Fruit fly (Drosophila melanogaster) whole organism, embryonic: ENCODE measurements around the gene Unc50.
A peak's percentile ranks its signal among the peaks of the same experiment; 100 is the strongest.

ENCODE experiments used
- Abd-B ChIP-seq: fragments of 200-800 bp; sonication (Bioruptor generic); optimal IDR thresholded peaks from 2 replicates; lab custom pipeline; 2018; ENCODE audit warnings: missing biosample characterization, mild to moderate bottlenecking, missing genetic modification characterization, moderate library complexity
- CG11247 ChIP-seq: fragments of 200-800 bp; sonication (Bioruptor generic); IDR thresholded peaks from 2 replicates; pipeline ENCODE4 v1.3.6; 2022; ENCODE audit warnings: missing biosample characterization, missing genetic modification characterization
- CG11723 ChIP-seq: fragments of 200-800 bp; sonication (Bioruptor generic); optimal IDR thresholded peaks from 2 replicates; lab custom pipeline; 2017; ENCODE audit warnings: missing biosample characterization, mild to moderate bottlenecking, missing genetic modification characterization
- CG12219 ChIP-seq: fragments of 200-800 bp; sonication (Bioruptor generic); optimal IDR thresholded peaks from 3 replicates; lab custom pipeline; 2018; ENCODE audit warnings: missing biosample characterization, mild to moderate bottlenecking, missing genetic modification characterization
- CG12391 ChIP-seq: fragments of 200-800 bp; sonication (Bioruptor generic); optimal IDR thresholded peaks from 3 replicates; lab custom pipeline; 2018; ENCODE audit warnings: missing biosample characterization, mild to moderate bottlenecking, missing genetic modification characterization, moderate library complexity
- CG18599 ChIP-seq: fragments of 200-800 bp; sonication (Bioruptor generic); optimal IDR thresholded peaks from 3 replicates; lab custom pipeline; 2017; ENCODE audit warnings: missing biosample characterization, missing genetic modification characterization, mild to moderate bottlenecking, moderate library complexity, missing genetic modification reagents
- CG18764 ChIP-seq: fragments of 200-800 bp; sonication (Bioruptor generic); optimal IDR thresholded peaks from 3 replicates; lab custom pipeline; 2016; ENCODE audit warnings: missing biosample characterization, missing genetic modification characterization
- CG2199 ChIP-seq: fragments of 200-800 bp; sonication (Bioruptor generic); IDR thresholded peaks from 3 replicates; pipeline ENCODE4 v1.3.6; 2022; ENCODE audit warnings: missing biosample characterization, missing genetic modification characterization
- CG2678 ChIP-seq: fragments of 200-800 bp; sonication (Bioruptor generic); optimal IDR thresholded peaks from 3 replicates; lab custom pipeline; 2019; ENCODE audit warnings: missing biosample characterization, mild to moderate bottlenecking, missing genetic modification characterization, moderate library complexity
- CG3281 ChIP-seq: fragments of 200-800 bp; sonication (Bioruptor generic); optimal IDR thresholded peaks from 3 replicates; lab custom pipeline; 2017; ENCODE audit warnings: missing biosample characterization, mild to moderate bottlenecking, missing genetic modification characterization
- CG3726 ChIP-seq: fragments of 200-800 bp; sonication (Bioruptor generic); IDR thresholded peaks from 3 replicates; pipeline ENCODE4, ENCODE4 v1.3.6; 2022; ENCODE audit warnings: missing biosample characterization, missing genetic modification characterization
- CG4820 ChIP-seq: fragments of 200-800 bp; sonication (Bioruptor generic); optimal IDR thresholded peaks from 3 replicates; lab custom pipeline; 2016; ENCODE audit warnings: missing biosample characterization, missing genetic modification characterization
- CG4854 ChIP-seq: fragments of 200-800 bp; sonication (Bioruptor generic); optimal IDR thresholded peaks from 2 replicates; lab custom pipeline; 2016; ENCODE audit warnings: missing biosample characterization, missing genetic modification characterization, inconsistent platforms
- CG5180 ChIP-seq: fragments of 200-800 bp; sonication (Bioruptor generic); optimal IDR thresholded peaks from 3 replicates; lab custom pipeline; 2017; ENCODE audit warnings: missing biosample characterization, missing genetic modification characterization, mild to moderate bottlenecking, moderate library complexity, missing genetic modification reagents
- CG5245 ChIP-seq: fragments of 200-800 bp; sonication (Bioruptor generic); optimal IDR thresholded peaks from 3 replicates; lab custom pipeline; 2016; ENCODE audit warnings: missing biosample characterization, missing genetic modification characterization
- CG5953 ChIP-seq: fragments of 200-800 bp; sonication (Bioruptor generic); IDR thresholded peaks from 2 replicates; pipeline ENCODE4 v1.3.6; 2022; ENCODE audit warnings: missing biosample characterization, missing genetic modification characterization
- CG6254 ChIP-seq: fragments of 200-800 bp; sonication (Bioruptor generic); optimal IDR thresholded peaks from 3 replicates; lab custom pipeline; 2017; ENCODE audit warnings: mild to moderate bottlenecking, missing biosample characterization, missing genetic modification reagents, missing genetic modification characterization
- CG6683 ChIP-seq: fragments of 200-800 bp; sonication (Bioruptor generic); optimal IDR thresholded peaks from 2 replicates; lab custom pipeline; 2017; ENCODE audit warnings: missing biosample characterization, mild to moderate bottlenecking, missing genetic modification characterization, missing genetic modification reagents
- CG8478 ChIP-seq: fragments of >200 bp; optimal IDR thresholded peaks from 2 replicates; lab custom pipeline; 2018
- CG9437 ChIP-seq: fragments of 200-800 bp; sonication (Bioruptor generic); optimal IDR thresholded peaks from 2 replicates; lab custom pipeline; 2018; ENCODE audit warnings: missing biosample characterization, mild to moderate bottlenecking, missing genetic modification characterization
- D19B ChIP-seq: fragments of 200-800 bp; sonication (Bioruptor generic); optimal IDR thresholded peaks from 2 replicates; lab custom pipeline; 2017; ENCODE audit warnings: missing biosample characterization, mild to moderate bottlenecking, missing genetic modification characterization
- Dbx ChIP-seq: fragments of 200-800 bp; sonication (Bioruptor generic); IDR thresholded peaks from 3 replicates; pipeline ENCODE4 v1.3.6; 2022; ENCODE audit warnings: missing biosample characterization, missing genetic modification characterization
- Dref ChIP-seq: fragments of 200-800 bp; sonication (Bioruptor generic); IDR thresholded peaks from 2 replicates; pipeline ENCODE4 v1.3.6; 2022; ENCODE audit warnings: missing biosample characterization, missing genetic modification characterization
- Drgx ChIP-seq: fragments of 200-800 bp; sonication (Bioruptor generic); IDR thresholded peaks from 2 replicates; pipeline ENCODE4 v1.3.6; 2022; ENCODE audit warnings: missing biosample characterization, missing genetic modification characterization
- Ets65A ChIP-seq: fragments of 200-800 bp; sonication (Bioruptor generic); peaks from one replicate; lab custom pipeline; 2016; ENCODE audit warnings: missing biosample characterization, missing genetic modification characterization
- HLH54F ChIP-seq: fragments of 200-800 bp; sonication (Bioruptor generic); optimal IDR thresholded peaks from 3 replicates; lab custom pipeline; 2016; ENCODE audit warnings: missing biosample characterization, missing genetic modification characterization
- Hey ChIP-seq: fragments of 200-800 bp; sonication (Bioruptor generic); optimal IDR thresholded peaks from 3 replicates; lab custom pipeline; 2018; ENCODE audit warnings: missing biosample characterization, mild to moderate bottlenecking, missing genetic modification characterization
- Hr51 ChIP-seq, 2 experiments: fragments of 200-800 bp; sonication (Bioruptor generic); optimal IDR thresholded peaks; 2 replicates in 1 of 2; 3 replicates in 1 of 2; lab custom pipeline; 2016 to 2018; ENCODE audit warnings: missing biosample characterization in 2 of 2, missing genetic modification characterization in 2 of 2, mild to moderate bottlenecking in 1 of 2, moderate library complexity in 1 of 2
- Hsf ChIP-seq: fragments of 200-800 bp; sonication (Bioruptor generic); optimal IDR thresholded peaks from 3 replicates; lab custom pipeline; 2016; ENCODE audit warnings: missing biosample characterization, missing genetic modification characterization
- Mrtf ChIP-seq: fragments of 200-800 bp; sonication (Bioruptor generic); IDR thresholded peaks from 3 replicates; pipeline ENCODE4 v1.3.6; 2022; ENCODE audit warnings: missing biosample characterization, missing genetic modification characterization
- Six4 ChIP-seq: fragments of 200-800 bp; sonication (Bioruptor generic); optimal IDR thresholded peaks from 2 replicates; lab custom pipeline; 2016; ENCODE audit warnings: missing biosample characterization, missing genetic modification characterization
- Ssrp ChIP-seq: fragments of 200-800 bp; sonication (Bioruptor generic); optimal IDR thresholded peaks from 2 replicates; lab custom pipeline; 2018; ENCODE audit warnings: missing biosample characterization, mild to moderate bottlenecking, missing genetic modification characterization, moderate library complexity
- ab ChIP-seq: fragments of 200-800 bp; sonication (Bioruptor generic); optimal IDR thresholded peaks from 2 replicates; lab custom pipeline; 2016; ENCODE audit warnings: missing biosample characterization, missing genetic modification characterization
- ato ChIP-seq: fragments of 200-800 bp; sonication (Bioruptor generic); IDR thresholded peaks from 2 replicates; pipeline ENCODE4 v1.3.6; 2022; ENCODE audit warnings: missing biosample characterization, missing genetic modification characterization; ENCODE audit not compliant: partially characterized antibody
- croc ChIP-seq: fragments of 200-800 bp; sonication (Bioruptor generic); conservative IDR thresholded peaks from 3 replicates; pipeline ENCODE4 v1.3.6; 2022; ENCODE audit warnings: missing biosample characterization, missing genetic modification characterization
- dan ChIP-seq: fragments of 200-800 bp; sonication (Bioruptor generic); IDR thresholded peaks from 2 replicates; pipeline ENCODE4 v1.3.6; 2022; ENCODE audit warnings: missing biosample characterization, missing genetic modification characterization
- esg ChIP-seq: fragments of 200-800 bp; sonication (Bioruptor generic); conservative IDR thresholded peaks from 2 replicates; pipeline ENCODE4 v1.3.6; 2022; ENCODE audit warnings: missing biosample characterization, missing genetic modification characterization
- fu2 ChIP-seq: fragments of 200-800 bp; sonication (Bioruptor generic); optimal IDR thresholded peaks from 2 replicates; lab custom pipeline; 2016; ENCODE audit warnings: missing biosample characterization, missing genetic modification characterization
- ham ChIP-seq: fragments of 200-800 bp; sonication (Bioruptor generic); IDR thresholded peaks from 2 replicates; pipeline ENCODE4 v1.3.6; 2022; ENCODE audit warnings: missing biosample characterization, missing genetic modification characterization
- hth ChIP-seq: fragments of >200 bp; optimal IDR thresholded peaks from 2 replicates; lab custom pipeline; 2017; ENCODE audit warnings: inconsistent platforms
- kay ChIP-seq: fragments of 200-800 bp; sonication (Bioruptor generic); optimal IDR thresholded peaks from 2 replicates; lab custom pipeline; 2016; ENCODE audit warnings: missing biosample characterization, missing genetic modification characterization
- nau ChIP-seq: fragments of 200-800 bp; sonication (Bioruptor generic); optimal IDR thresholded peaks from 3 replicates; lab custom pipeline; 2017; ENCODE audit warnings: missing biosample characterization, mild to moderate bottlenecking, missing genetic modification characterization, missing genetic modification reagents
- odd ChIP-seq: fragments of 200-800 bp; sonication (Bioruptor generic); optimal IDR thresholded peaks from 2 replicates; lab custom pipeline; 2017; ENCODE audit warnings: missing biosample characterization, mild to moderate bottlenecking, missing genetic modification characterization
- org-1 ChIP-seq: fragments of 200-800 bp; sonication (Bioruptor generic); optimal IDR thresholded peaks from 2 replicates; lab custom pipeline; 2017; ENCODE audit warnings: missing biosample characterization, missing genetic modification characterization
- pita ChIP-seq: fragments of 200-800 bp; sonication (Bioruptor generic); optimal IDR thresholded peaks from 2 replicates; lab custom pipeline; 2017; ENCODE audit warnings: missing biosample characterization, mild to moderate bottlenecking, missing genetic modification characterization
- pros ChIP-seq: fragments of 200-800 bp; sonication (Bioruptor generic); optimal IDR thresholded peaks from 3 replicates; lab custom pipeline; 2019; ENCODE audit warnings: missing biosample characterization, mild to moderate bottlenecking, missing genetic modification characterization, moderate library complexity
- schlank ChIP-seq: fragments of 200-800 bp; sonication (Bioruptor generic); optimal IDR thresholded peaks from 2 replicates; lab custom pipeline; 2018; ENCODE audit warnings: missing biosample characterization, mild to moderate bottlenecking, missing genetic modification characterization
- stwl ChIP-seq: fragments of 200-800 bp; sonication (Bioruptor generic); optimal IDR thresholded peaks from 3 replicates; lab custom pipeline; 2018; ENCODE audit warnings: missing biosample characterization, mild to moderate bottlenecking, missing genetic modification characterization, moderate library complexity
- tll ChIP-seq, 2 experiments: fragments of 200-800 bp in 1 of 2; fragments of >200 bp in 1 of 2; sonication (Bioruptor generic) in 1 of 2; optimal IDR thresholded peaks; 2 replicates each; lab custom pipeline; 2017 to 2019; ENCODE audit warnings: missing biosample characterization in 2 of 2, missing genetic modification characterization in 2 of 2, mild to moderate bottlenecking in 1 of 2, moderate library complexity in 1 of 2
- twi ChIP-seq: fragments of 200-800 bp; optimal IDR thresholded peaks from 2 replicates; lab custom pipeline; 2019; ENCODE audit warnings: missing biosample characterization, mild to moderate bottlenecking, missing genetic modification characterization, moderate library complexity
- unc-4 ChIP-seq: fragments of 200-800 bp; sonication (Bioruptor generic); IDR thresholded peaks from 2 replicates; pipeline ENCODE4 v1.3.6; 2022; ENCODE audit warnings: missing biosample characterization, missing genetic modification characterization; ENCODE audit not compliant: partially characterized antibody
- zfh2 ChIP-seq: fragments of 200-800 bp; sonication (Bioruptor generic); optimal IDR thresholded peaks from 2 replicates; lab custom pipeline; 2016; ENCODE audit warnings: missing biosample characterization, missing genetic modification characterization

The Unc50 gene

dm6 chr3R:8652731-8653130 lies 23.7 kb downstream of the Unc50 start, which contains the start of the genes Sys1 and Dhod (continued):
- TF ChIP-seq unc-4 (GFP tag; lab: Robert Waterston, UW) (peak; percentile 87), pita (GFP tag; lab: Kevin White, UChicago) (no peak), pros (GFP tag; lab: Kevin White, UChicago) (no peak), Hey (tag; lab: Kevin White, UChicago) (no peak), CG4820 (no peak), hth (no peak), CG6683 (GFP tag; lab: Kevin White, UChicago) (no peak), ato (no peak), schlank (tag; lab: Kevin White, UChicago) (no peak), dan (no peak), CG4854 (GFP tag; lab: Kevin White, UChicago) (peak; percentile 51), CG9437 (GFP tag; lab: Kevin White, UChicago) (peak; percentile 15), CG2678 (peak; percentile 71), ab (peak; percentile 41), CG5245 (GFP tag; lab: Kevin White, UChicago) (peak; percentile 36), CG8478 (lab: Kevin White, UChicago) (no peak), odd (GFP tag; lab: Kevin White, UChicago) (peak; percentile 27), Dbx (GFP tag; lab: Robert Waterston, UW) (peak; percentile 77), zfh2 (GFP tag; lab: Kevin White, UChicago) (peak; percentile 85), Ets65A (GFP tag; lab: Kevin White, UChicago) (peak; percentile 97), fu2 (peak; percentile 63), croc (GFP tag; lab: Robert Waterston, UW) (no peak), Drgx (GFP tag; lab: Robert Waterston, UW) (peak; percentile 67), org-1 (GFP tag; lab: Kevin White, UChicago) (no peak), esg (peak; percentile 49), CG11723 (GFP tag; lab: Kevin White, UChicago) (peak; percentile 24), HLH54F (GFP tag; lab: Kevin White, UChicago) (peak; percentile 74), CG5180 (GFP tag; lab: Kevin White, UChicago) (no peak), nau (GFP tag; lab: Kevin White, UChicago) (no peak), CG3281 (GFP tag; lab: Kevin White, UChicago) (peak; percentile 55), tll (GFP tag; optimal IDR thresholded peaks at IDR 0.05; lab: Kevin White, UChicago) (peak in 1 of 2 experiments; percentile 25), Mrtf (no peak), stwl (tag; lab: Kevin White, UChicago) (peak; percentile 31), CG12391 (tag; lab: Kevin White, UChicago) (peak; percentile 75), CG11247 (GFP tag; lab: Robert Waterston, UW) (peak; percentile 57; the same call in 1 of the 2 replicates), Hr51 (GFP tag; optimal IDR thresholded peaks at IDR 0.05; lab: Kevin White, UChicago) (peak; percentile 52 to 59), D19B (GFP tag; lab: Kevin White, UChicago) (no peak), Dref (GFP tag; lab: Robert Waterston, UW) (peak; percentile 68), CG3726 (GFP tag; lab: Robert Waterston, UW) (no peak), CG18764 (GFP tag; lab: Kevin White, UChicago) (peak; percentile 33), twi (tag; lab: Kevin White, UChicago) (peak; percentile 19), Hsf (GFP tag; lab: Kevin White, UChicago) (peak; percentile 75), kay (GFP tag; lab: Kevin White, UChicago) (peak; percentile 73), CG12219 (no peak), CG18599 (peak; percentile 48), CG5953 (GFP tag; lab: Robert Waterston, UW) (no peak), Six4 (GFP tag; lab: Kevin White, UChicago) (peak; percentile 47), CG6254 (GFP tag; lab: Kevin White, UChicago) (peak; percentile 12), ham (GFP tag; lab: Robert Waterston, UW) (no peak), CG2199 (GFP tag; lab: Robert Waterston, UW) (no peak), Abd-B (peak; percentile 36), Ssrp (peak; percentile 8)
